Worm (Caenorhabditis elegans): ENCODE measurements around the gene ubc-22.

The ubc-22 gene

ce11 chrX:8875867-8876266 is 6.9 kb upstream of the ubc-22 start:
- peak; percentile 50 for TF ChIP-seq elt-1 (tag; optimal IDR thresholded peaks at IDR 0.05)
- no peak for TF ChIP-seq sem-4 (tag; optimal IDR thresholded peaks at IDR 0.05)
- TF ChIP-seq blmp-1 (tag; optimal IDR thresholded peaks at IDR 0.05; ENCODE audit: insufficient read depth), result peak; percentile 7

- no peak for TF ChIP-seq aly-2 (tag; optimal IDR thresholded peaks at IDR 0.05)
- TF ChIP-seq mdl-1 (tag; optimal IDR thresholded peaks at IDR 0.05), result no peak
- no peak for TF ChIP-seq C34F6.9 (tag; optimal IDR thresholded peaks at IDR 0.05)
Observed at ce11 chrX:8874748-8875147, 5.8 kb upstream of the ubc-22 start, which contains the start of gene C06E2.1. C06E2.1 (minus strand) TSS chrX:8874848.

- TF ChIP-seq lin-39 (tag; optimal IDR thresholded peaks at IDR 0.05) (no peak), Y55F3AM.14 (GFP tag; optimal IDR thresholded peaks at IDR 0.05) (no peak), sma-9 (GFP tag; optimal IDR thresholded peaks at IDR 0.05) (no peak), sma-9 (tag; optimal IDR thresholded peaks at IDR 0.05) (no peak)
Observed at ce11 chrX:8866563-8866962, 2.4 kb downstream of the ubc-22 start, which contains the start of gene ins-9. ins-9 (minus strand) TSS chrX:8866663.

- TF ChIP-seq zag-1 (tag; optimal IDR thresholded peaks at IDR 0.05) (no peak), nhr-25 (tag; optimal IDR thresholded peaks at IDR 0.05) (no peak), ztf-4 (tag; optimal IDR thresholded peaks at IDR 0.05) (no peak), peb-1 (tag; optimal IDR thresholded peaks at IDR 0.05) (no peak), lin-39 (tag; optimal IDR thresholded peaks at IDR 0.05) (no peak), blmp-1 (tag; optimal IDR thresholded peaks at IDR 0.05; ENCODE audit: insufficient read depth) (no peak), mab-5 (tag; optimal IDR thresholded peaks at IDR 0.05) (no peak)
Observed at ce11 chrX:8860958-8861357, 8.0 kb downstream of the ubc-22 start, which contains the start of gene C06E2.9. C06E2.9 (plus strand) TSS chrX:8861258.

ce11 chrX:8859538-8859937 is 9.4 kb downstream of the ubc-22 start:
- no peak for TF ChIP-seq Y55F3AM.14 (GFP tag; optimal IDR thresholded peaks at IDR 0.05)
- TF ChIP-seq lin-39 (tag; optimal IDR thresholded peaks at IDR 0.05), result no peak
- TF ChIP-seq snpc-4 (tag; optimal IDR thresholded peaks at IDR 0.05), result no peak
- TF ChIP-seq blmp-1 (tag; optimal IDR thresholded peaks at IDR 0.05; ENCODE audit: insufficient read depth), result no peak
- TF ChIP-seq lin-13 (GFP tag; optimal IDR thresholded peaks at IDR 0.05), result no peak
- no peak for TF ChIP-seq mbf-1 (tag; optimal IDR thresholded peaks at IDR 0.05)
- TF ChIP-seq nhr-10 (tag; optimal IDR thresholded peaks at IDR 0.05), result no peak
- no peak for TF ChIP-seq peb-1 (tag; optimal IDR thresholded peaks at IDR 0.05)
- no peak for TF ChIP-seq mdl-1 (tag; optimal IDR thresholded peaks at IDR 0.05)
- no peak for TF ChIP-seq fos-1 (tag; optimal IDR thresholded peaks at IDR 0.05)
- no peak for TF ChIP-seq sem-4 (tag; optimal IDR thresholded peaks at IDR 0.05)
- TF ChIP-seq skn-1 (tag; optimal IDR thresholded peaks at IDR 0.05), result no peak
- TF ChIP-seq ztf-11 (tag; optimal IDR thresholded peaks at IDR 0.05), result no peak
- TF ChIP-seq nhr-129 (tag; optimal IDR thresholded peaks at IDR 0.05), result no peak
- TF ChIP-seq elt-1 (tag; optimal IDR thresholded peaks at IDR 0.05), result no peak
- no peak for TF ChIP-seq unc-62 (GFP tag; optimal IDR thresholded peaks at IDR 0.05)
- no peak for TF ChIP-seq alr-1 (tag; optimal IDR thresholded peaks at IDR 0.05)
- no peak for TF ChIP-seq nhr-237 (tag; optimal IDR thresholded peaks at IDR 0.05)
- no peak for TF ChIP-seq nhr-21 (tag; optimal IDR thresholded peaks at IDR 0.05)

- TF ChIP-seq crh-2 (tag; optimal IDR thresholded peaks at IDR 0.05) (no peak), elt-1 (tag; optimal IDR thresholded peaks at IDR 0.05) (peak; percentile 90)
Observed at ce11 chrX:8857904-8858612, 10.9 kb downstream of the ubc-22 start, which contains the start of gene C06E2.5. C06E2.5 (minus strand) TSS chrX:8857954.

ce11 chrX:8854409-8854808 is 14.6 kb downstream of the ubc-22 start:
- TF ChIP-seq mdl-1 (tag; optimal IDR thresholded peaks at IDR 0.05) (no peak), ama-1 (optimal IDR thresholded peaks at IDR 0.05) (no peak), sma-9 (GFP tag; optimal IDR thresholded peaks at IDR 0.05) (no peak), sma-9 (tag; optimal IDR thresholded peaks at IDR 0.05) (no peak), sma-3 (GFP tag; optimal IDR thresholded peaks at IDR 0.05) (no peak), aly-2 (tag; optimal IDR thresholded peaks at IDR 0.05) (no peak), unc-39 (tag; optimal IDR thresholded peaks at IDR 0.05) (no peak), nhr-25 (tag; optimal IDR thresholded peaks at IDR 0.05) (no peak), sem-4 (tag; optimal IDR thresholded peaks at IDR 0.05) (no peak), ztf-11 (tag; optimal IDR thresholded peaks at IDR 0.05) (no peak), nhr-237 (tag; optimal IDR thresholded peaks at IDR 0.05) (no peak), unc-62 (GFP tag; optimal IDR thresholded peaks at IDR 0.05) (no peak), C34F6.9 (tag; optimal IDR thresholded peaks at IDR 0.05) (no peak), ztf-1 (GFP tag; conservative IDR thresholded peaks at IDR 0.05) (no peak)

All from whole organism, L2 larva.